Worm (Caenorhabditis elegans): ENCODE results near the gene ZC190.10.
"Not testable (repeated sequence)": the region's sequence is repeated elsewhere in the genome, so short reads cannot be mapped to it uniquely, and the experiment has no call there.

Gene ZC190.10

ce11 chrV:8730991-8731390 lies 34.9 kb upstream of the ZC190.10 start:
- TF ChIP-seq ztf-11 (tag; optimal IDR thresholded peaks at IDR 0.05) (no peak), elt-2 (tag; optimal IDR thresholded peaks at IDR 0.05) (peak; percentile 21)

ce11 chrV:8729100-8729499 lies 33.0 kb upstream of the ZC190.10 start, which contains the start of gene ZC196.5:
Gene ZC196.5, plus strand, starts transcription at chrV:8729400.
- no peak for TF ChIP-seq efl-3 (GFP tag; optimal IDR thresholded peaks at IDR 0.05)
- TF ChIP-seq lin-39 (tag; optimal IDR thresholded peaks at IDR 0.05) = no peak
- TF ChIP-seq mep-1 (tag; optimal IDR thresholded peaks at IDR 0.05) = no peak
- no peak for TF ChIP-seq nhr-47 (tag; optimal IDR thresholded peaks at IDR 0.05)
- TF ChIP-seq unc-86 (tag; optimal IDR thresholded peaks at IDR 0.05) = no peak
- TF ChIP-seq F16B12.6 (tag; optimal IDR thresholded peaks at IDR 0.05) = no peak
- no peak for TF ChIP-seq mab-9 (GFP tag; IDR thresholded peaks at IDR 0.05)

ce11 chrV:8727077-8727476 lies 31.0 kb upstream of the ZC190.10 start, which contains the start of gene ZC196.9:
Gene ZC196.9, minus strand, starts transcription at chrV:8727177.
- no peak for TF ChIP-seq hlh-17 (GFP tag; optimal IDR thresholded peaks at IDR 0.05; ENCODE audit: borderline replicate concordance)
- no peak for TF ChIP-seq skn-1 (tag; optimal IDR thresholded peaks at IDR 0.05)
- no peak for TF ChIP-seq nhr-20 (tag; optimal IDR thresholded peaks at IDR 0.05)
- TF ChIP-seq snpc-4 (tag; optimal IDR thresholded peaks at IDR 0.05) = no peak
- no peak for TF ChIP-seq fos-1 (tag; optimal IDR thresholded peaks at IDR 0.05)
- no peak for TF ChIP-seq pag-3 (tag; optimal IDR thresholded peaks at IDR 0.05; ENCODE audit: borderline replicate concordance, insufficient read depth)
- no peak for TF ChIP-seq jun-1 (tag; optimal IDR thresholded peaks at IDR 0.05)
- no peak for TF ChIP-seq unc-62 (GFP tag; optimal IDR thresholded peaks at IDR 0.05)

ce11 chrV:8726228-8726627 lies 30.1 kb upstream of the ZC190.10 start, which contains the start of gene droe-8:
Gene droe-8, plus strand, starts transcription at chrV:8726528.
- not testable (repeated sequence) for TF ChIP-seq irx-1, nhr-71, nhr-11 (tag; optimal IDR thresholded peaks at IDR 0.05)

ce11 chrV:8722160-8722559 lies 26.0 kb upstream of the ZC190.10 start, which contains the start of gene ZC196.8:
Gene ZC196.8, minus strand, starts transcription at chrV:8722260.
- TF ChIP-seq egl-27, vab-15, ztf-4 (tag; optimal IDR thresholded peaks at IDR 0.05): not testable (repeated sequence)

- TF ChIP-seq unc-30 (tag; optimal IDR thresholded peaks at IDR 0.05) (no peak), ceh-8 (GFP tag; optimal IDR thresholded peaks at IDR 0.05) (no peak), efl-3 (GFP tag; optimal IDR thresholded peaks at IDR 0.05) (no peak), nhr-12 (tag; optimal IDR thresholded peaks at IDR 0.05) (no peak), nhr-19 (GFP tag; conservative IDR thresholded peaks at IDR 0.05) (no peak), unc-130 (tag; optimal IDR thresholded peaks at IDR 0.05) (no peak), rnt-1 (tag; optimal IDR thresholded peaks at IDR 0.05) (no peak), xbp-1 (tag; optimal IDR thresholded peaks at IDR 0.05) (no peak), elt-2 (tag; optimal IDR thresholded peaks at IDR 0.05) (no peak), nhr-28 (tag; optimal IDR thresholded peaks at IDR 0.05) (no peak), lir-3 (tag; optimal IDR thresholded peaks at IDR 0.05; ENCODE audit: poor library complexity) (no peak), lin-15B (tag; optimal IDR thresholded peaks at IDR 0.05) (no peak), F16B12.6 (tag; optimal IDR thresholded peaks at IDR 0.05) (no peak), unc-62 (GFP tag; optimal IDR thresholded peaks at IDR 0.05) (no peak), vab-15 (tag; optimal IDR thresholded peaks at IDR 0.05) (no peak)
Measured at ce11 chrV:8718399-8718798, 22.3 kb upstream of the ZC190.10 start.
